5 worm cellular contexts compared by ENCODE assay signal in the genomic region with DNA sequence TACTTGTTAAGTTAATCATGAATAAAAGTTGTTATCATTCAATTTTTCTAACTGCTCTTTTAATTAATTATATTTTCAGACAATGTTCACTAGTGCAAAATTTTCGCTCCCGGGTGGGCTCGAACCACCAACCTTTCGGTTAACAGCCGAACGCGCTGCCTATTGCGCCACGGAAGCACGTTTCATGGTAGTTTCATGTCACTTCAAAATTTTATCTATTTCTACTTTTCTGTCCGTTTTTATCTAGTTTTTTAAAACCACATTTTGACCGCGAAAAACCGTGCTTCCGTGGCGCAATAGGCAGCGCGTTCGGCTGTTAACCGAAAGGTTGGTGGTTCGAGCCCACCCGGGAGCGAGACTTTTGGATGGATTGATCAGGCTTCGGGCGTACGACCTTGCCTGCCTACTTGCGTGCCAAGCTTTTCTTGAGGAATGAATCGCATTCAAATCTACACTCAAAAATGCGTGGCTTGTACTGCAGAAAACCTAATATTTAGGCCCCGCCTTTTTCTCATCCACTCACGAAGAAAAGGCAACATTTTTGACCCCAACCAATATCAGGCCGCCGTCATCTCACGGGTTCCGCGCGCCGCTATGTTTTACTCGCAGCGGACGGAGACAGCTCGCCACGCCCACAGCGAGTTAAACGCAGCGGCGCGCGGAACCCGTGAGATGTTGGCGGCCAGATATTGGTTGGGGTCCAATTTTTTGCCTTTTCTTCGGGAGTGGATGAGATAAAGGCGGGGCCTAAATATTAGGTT.
TF ChIP-seq lines count a peak whose summit lies in the region.
"Not testable (repeated sequence)": the region's sequence is repeated elsewhere in the genome, so short reads cannot be mapped to it uniquely, and the experiment has no call there.

No protein-coding gene starts in this region.

TF ChIP-seq in whole organism, L1 larva, 84 proteins besides CTCF, POLR2A, EP300 and RAD21:
- TF ChIP-seq efl-1 (optimal IDR thresholded peaks at IDR 0.05; lab: Kevin White, UChicago): not testable (repeated sequence)
- TF ChIP-seq efl-1 (GFP tag; optimal IDR thresholded peaks at IDR 0.05 in 1 of 2; lab: Kevin White, UChicago) (peak in 1 of 2 experiments; percentile 7), snpc-4 (tag; optimal IDR thresholded peaks at IDR 0.05; lab: Kevin White, UChicago) (peak; percentile 47)
TF ChIP-seq in whole organism, L1 larva: peak in this region for 2; not testable (repeated sequence) for 82.

TF ChIP-seq in whole organism, L3 larva, 47 proteins besides CTCF, POLR2A, EP300 and RAD21:
- peak; percentile 25 for TF ChIP-seq elt-2 (tag; optimal IDR thresholded peaks at IDR 0.05; lab: Kevin White, UChicago)
TF ChIP-seq in whole organism, L3 larva: peak in this region for 1; not testable (repeated sequence) for 46.

TF ChIP-seq in whole organism, L4 larva, 104 proteins besides CTCF, POLR2A, EP300 and RAD21:
- peak; percentile 66 for TF ChIP-seq set-16 (GFP tag; IDR thresholded peaks at IDR 0.05; lab: Robert Waterston, UW)
- TF ChIP-seq mdt-29 (GFP tag; IDR thresholded peaks at IDR 0.05; lab: Robert Waterston, UW): peak; percentile 51; the same call in 1 of the 2 replicates
- peak; percentile 43; the same call in 1 of the 2 replicates for TF ChIP-seq dmd-6 (GFP tag; IDR thresholded peaks at IDR 0.05; lab: Robert Waterston, UW)
- not testable (repeated sequence) for TF ChIP-seq daf-16 (GFP tag; optimal IDR thresholded peaks at IDR 0.05; lab: Kevin White, UChicago)
- peak; percentile 24 for TF ChIP-seq daf-16 (tag; optimal IDR thresholded peaks at IDR 0.05; lab: Kevin White, UChicago)
- TF ChIP-seq hlh-11 (tag; optimal IDR thresholded peaks at IDR 0.05; lab: Kevin White, UChicago): peak; percentile 10
- TF ChIP-seq lim-7 (GFP tag; IDR thresholded peaks at IDR 0.05; lab: Robert Waterston, UW): peak; percentile 26; the same call in 1 of the 2 replicates
- 0 out of 2 replicates have a peak, but pooled peaks have one; percentile 12 for TF ChIP-seq T26A8.4 (GFP tag; IDR thresholded peaks at IDR 0.05; lab: Robert Waterston, UW)
- peak; percentile 27 for TF ChIP-seq dve-1 (tag; optimal IDR thresholded peaks at IDR 0.05; lab: Kevin White, UChicago; ENCODE audit: insufficient read depth)
- peak; percentile 9 for TF ChIP-seq nhr-102 (tag; optimal IDR thresholded peaks at IDR 0.05; lab: Kevin White, UChicago)
- peak; percentile 92 for TF ChIP-seq aha-1 (tag; lab: Kevin White, UChicago)
- peak; percentile 63 for TF ChIP-seq egl-43 (GFP tag; IDR thresholded peaks at IDR 0.05; lab: Robert Waterston, UW)
- TF ChIP-seq hlh-30 (tag; optimal IDR thresholded peaks at IDR 0.05; lab: Kevin White, UChicago; ENCODE audit: insufficient read depth): peak; percentile 14

TF ChIP-seq in whole organism, midembryonic, 9 proteins besides CTCF, POLR2A, EP300 and RAD21:
- 0 out of 2 replicates have a peak, but pooled peaks have one; percentile 43 for TF ChIP-seq klf-2 (GFP tag; conservative IDR thresholded peaks at IDR 0.05; lab: Robert Waterston, UW)

TF ChIP-seq in whole organism, young adult, 124 proteins besides CTCF, POLR2A, EP300 and RAD21:
- peak; percentile 54 for TF ChIP-seq rpc-1 (optimal IDR thresholded peaks at IDR 0.05; lab: Kevin White, UChicago)
- TF ChIP-seq rpc-1 (tag; optimal IDR thresholded peaks at IDR 0.05; lab: Kevin White, UChicago): peak; percentile 72
- TF ChIP-seq cebp-2 (GFP tag; IDR thresholded peaks at IDR 0.05; lab: Robert Waterston, UW): 0 out of 2 replicates have a peak, but pooled peaks have one; percentile 64
- TF ChIP-seq lin-26 (GFP tag; IDR thresholded peaks at IDR 0.05; lab: Robert Waterston, UW): peak; percentile 36; the same call in 1 of the 2 replicates
- 0 out of 2 replicates have a peak, but pooled peaks have one; percentile 35 for TF ChIP-seq dox-1 (GFP tag; IDR thresholded peaks at IDR 0.05; lab: Robert Waterston, UW)
- 0 out of 2 replicates have a peak, but pooled peaks have one; percentile 40 for TF ChIP-seq mcd-1 (GFP tag; IDR thresholded peaks at IDR 0.05; lab: Robert Waterston, UW)
- TF ChIP-seq ztf-18 (tag; optimal IDR thresholded peaks at IDR 0.05; lab: Kevin White, UChicago): peak; percentile 34
- 0 out of 2 replicates have a peak, but pooled peaks have one; percentile 17 for TF ChIP-seq egrh-3 (GFP tag; IDR thresholded peaks at IDR 0.05; lab: Robert Waterston, UW)
- TF ChIP-seq madf-10 (tag; optimal IDR thresholded peaks at IDR 0.05; lab: Kevin White, UChicago): peak; percentile 10
- TF ChIP-seq tbp1 (GFP tag; optimal IDR thresholded peaks at IDR 0.05; lab: Kevin White, UChicago): peak; percentile 82
- TF ChIP-seq B0261.1 (tag; optimal IDR thresholded peaks at IDR 0.05; lab: Kevin White, UChicago): peak; percentile 67
- TF ChIP-seq hsf-1 (GFP tag; IDR thresholded peaks at IDR 0.05; lab: Robert Waterston, UW): 0 out of 2 replicates have a peak, but pooled peaks have one; percentile 12
- TF ChIP-seq die-1 (tag; optimal IDR thresholded peaks at IDR 0.05; lab: Kevin White, UChicago): peak; percentile 13
- 0 out of 2 replicates have a peak, but pooled peaks have one; percentile 43 for TF ChIP-seq pbrm-1 (GFP tag; IDR thresholded peaks at IDR 0.05; lab: Robert Waterston, UW)
- peak; percentile 10 for TF ChIP-seq nhr-90 (tag; optimal IDR thresholded peaks at IDR 0.05; lab: Kevin White, UChicago)
- TF ChIP-seq F49E8.2 (tag; optimal IDR thresholded peaks at IDR 0.05; lab: Kevin White, UChicago; ENCODE audit: insufficient read depth): peak; percentile 0
- TF ChIP-seq ztf-25 (GFP tag; IDR thresholded peaks at IDR 0.05; lab: Robert Waterston, UW): 0 out of 2 replicates have a peak, but pooled peaks have one; percentile 2
- TF ChIP-seq D2030.7 (GFP tag; IDR thresholded peaks at IDR 0.05; lab: Robert Waterston, UW): 0 out of 2 replicates have a peak, but pooled peaks have one; percentile 34
- peak; percentile 33; the same call in 1 of the 2 replicates for TF ChIP-seq hmg-1.2 (GFP tag; IDR thresholded peaks at IDR 0.05; lab: Robert Waterston, UW)
- TF ChIP-seq snpc-4 (GFP tag; optimal IDR thresholded peaks at IDR 0.05; lab: Kevin White, UChicago): not testable (repeated sequence)
- peak in 2 of 4 experiments; percentile 77 to 81 for TF ChIP-seq snpc-4 (tag; optimal IDR thresholded peaks at IDR 0.05; lab: Kevin White, UChicago)
